Fruit fly (Drosophila melanogaster) whole organism, adult: ENCODE results near the gene fan.

Source experiments
- CG14711 ChIP-seq: fragments of 200-800 bp; sonication (Bioruptor generic); optimal IDR thresholded peaks from 2 replicates; lab custom pipeline; 2018; ENCODE audit warnings: missing biosample characterization, mild to moderate bottlenecking, missing genetic modification characterization, moderate library complexity
- Crg-1 ChIP-seq: fragments of 200-800 bp; sonication (Bioruptor generic); optimal IDR thresholded peaks from 2 replicates; lab custom pipeline; 2016; ENCODE audit warnings: missing biosample characterization, missing genetic modification characterization
- kay ChIP-seq: fragments of 200-800 bp; sonication (Bioruptor generic); peaks from one replicate; lab custom pipeline; 2016; ENCODE audit warnings: missing biosample characterization, missing genetic modification characterization, borderline replicate concordance

- peak; percentile 94 for TF ChIP-seq Crg-1
- peak; percentile 94 for TF ChIP-seq CG14711 (tag; lab: Kevin White, UChicago)
- TF ChIP-seq kay, result peak; percentile 98
Measured at dm6 chr3L:8096106-8096558, 12.8 kb upstream of the fan start.
